Worm (Caenorhabditis elegans) whole organism, mixed stage, embryonic: ENCODE results near the gene W04E12.9.

Experiments used
- M03D4.4 ChIP-seq: sonication (generic microtip); optimal IDR thresholded peaks from 2 replicates; lab custom pipeline; 2017; ENCODE audit warnings: mild to moderate bottlenecking, missing genetic modification characterization, missing compliant biosample characterization
- bed-3 ChIP-seq: fragments of 200-800 bp; sonication (Bioruptor generic); optimal IDR thresholded peaks from 3 replicates; lab custom pipeline; 2018; ENCODE audit warnings: mild to moderate bottlenecking, missing genetic modification characterization, moderate library complexity, missing compliant biosample characterization
- ces-1 ChIP-seq: fragments of 150-350 bp; optimal IDR thresholded peaks from 2 replicates; lab custom pipeline; 2014; ENCODE audit warnings: missing biosample characterization, missing genetic modification reagents, missing genetic modification characterization
- cnd-1 ChIP-seq: fragments of 200-800 bp; sonication (Bioruptor generic); optimal IDR thresholded peaks from 2 replicates; lab custom pipeline; 2018; ENCODE audit warnings: mild to moderate bottlenecking, missing genetic modification characterization, missing compliant biosample characterization
- elt-3 ChIP-seq: fragments of 150-350 bp; optimal IDR thresholded peaks from 2 replicates; lab custom pipeline; 2014; ENCODE audit warnings: missing biosample characterization, missing genetic modification characterization
- lin-13 ChIP-seq: fragments of 150-350 bp; optimal IDR thresholded peaks from 2 replicates; lab custom pipeline; 2014; ENCODE audit warnings: missing biosample characterization, missing genetic modification characterization
- nhr-12 ChIP-seq: fragments of 150-350 bp; optimal IDR thresholded peaks from 2 replicates; lab custom pipeline; 2014; ENCODE audit warnings: missing biosample characterization, missing genetic modification characterization
- nhr-76 ChIP-seq: sonication (generic microtip); optimal IDR thresholded peaks from 2 replicates; lab custom pipeline; 2017; ENCODE audit warnings: missing biosample characterization, missing genetic modification characterization
- pha-4 ChIP-seq: fragments of 150-350 bp; optimal IDR thresholded peaks from 2 replicates; lab custom pipeline; 2018; ENCODE audit warnings: missing biosample characterization, missing genetic modification reagents, missing genetic modification characterization
- tbx-8 ChIP-seq: fragments of 200-800 bp; sonication (Bioruptor generic); optimal IDR thresholded peaks from 2 replicates; lab custom pipeline; 2018; ENCODE audit warnings: mild to moderate bottlenecking, missing genetic modification characterization, moderate library complexity, missing compliant biosample characterization
- ztf-11 ChIP-seq: fragments of 150-350 bp; optimal IDR thresholded peaks from 2 replicates; lab custom pipeline; 2014; ENCODE audit warnings: missing biosample characterization, missing genetic modification characterization

DNA sequence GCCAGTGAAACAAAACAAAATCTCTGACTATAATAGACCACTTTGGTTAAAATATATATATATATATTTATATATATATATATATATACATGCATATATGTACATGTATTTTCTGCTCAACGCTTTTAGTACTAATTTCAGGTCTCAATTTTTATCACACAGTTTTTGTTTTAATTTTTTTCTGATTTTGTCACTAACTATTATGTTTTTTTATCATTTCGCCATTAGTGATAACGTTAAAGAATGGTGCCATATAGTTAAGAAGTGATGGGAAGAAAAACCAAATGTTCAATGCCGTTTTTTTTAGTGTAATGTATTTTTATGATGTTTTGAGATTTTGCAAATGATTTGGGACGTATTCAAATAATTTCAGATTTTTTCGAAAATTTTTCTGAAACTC lies 2.0 kb upstream of the W04E12.9 start:
- TF ChIP-seq ztf-11 (tag; lab: Kevin White, UChicago) (no peak), ces-1 (GFP tag; lab: Kevin White, UChicago) (no peak), lin-13 (tag; lab: Kevin White, UChicago) (no peak), pha-4 (tag; lab: Kevin White, UChicago) (no peak), nhr-76 (tag; lab: Kevin White, UChicago) (no peak), tbx-8 (GFP tag; lab: Kevin White, UChicago) (no peak), elt-3 (no peak), nhr-12 (no peak), M03D4.4 (tag; lab: Kevin White, UChicago) (no peak), bed-3 (GFP tag; lab: Kevin White, UChicago) (no peak), cnd-1 (tag; lab: Kevin White, UChicago) (no peak)
